Worm (Caenorhabditis elegans): Measurements from ENCODE around the gene msrp-6.

ce11 chrII:2610202-2610912 is 8.9 kb upstream of the msrp-6 start, which contains the start of gene sri-38:
- TF ChIP-seq F13H6.1 (tag; optimal IDR thresholded peaks at IDR 0.05) (no peak), ZK546.5 (tag; optimal IDR thresholded peaks at IDR 0.05) (no peak), ztf-11 (tag; optimal IDR thresholded peaks at IDR 0.05) (no peak), unc-62 (GFP tag; optimal IDR thresholded peaks at IDR 0.05) (no peak), snpc-4 (tag; optimal IDR thresholded peaks at IDR 0.05) (no peak), peb-1 (tag; optimal IDR thresholded peaks at IDR 0.05) (no peak), nhr-11 (tag; optimal IDR thresholded peaks at IDR 0.05) (no peak), lin-39 (tag; optimal IDR thresholded peaks at IDR 0.05) (no peak), ama-1 (optimal IDR thresholded peaks at IDR 0.05) (no peak), nhr-237 (tag; optimal IDR thresholded peaks at IDR 0.05) (no peak)
